Worm (Caenorhabditis elegans): ENCODE measurements around the gene spin-3.

The spin-3 gene

DNA sequence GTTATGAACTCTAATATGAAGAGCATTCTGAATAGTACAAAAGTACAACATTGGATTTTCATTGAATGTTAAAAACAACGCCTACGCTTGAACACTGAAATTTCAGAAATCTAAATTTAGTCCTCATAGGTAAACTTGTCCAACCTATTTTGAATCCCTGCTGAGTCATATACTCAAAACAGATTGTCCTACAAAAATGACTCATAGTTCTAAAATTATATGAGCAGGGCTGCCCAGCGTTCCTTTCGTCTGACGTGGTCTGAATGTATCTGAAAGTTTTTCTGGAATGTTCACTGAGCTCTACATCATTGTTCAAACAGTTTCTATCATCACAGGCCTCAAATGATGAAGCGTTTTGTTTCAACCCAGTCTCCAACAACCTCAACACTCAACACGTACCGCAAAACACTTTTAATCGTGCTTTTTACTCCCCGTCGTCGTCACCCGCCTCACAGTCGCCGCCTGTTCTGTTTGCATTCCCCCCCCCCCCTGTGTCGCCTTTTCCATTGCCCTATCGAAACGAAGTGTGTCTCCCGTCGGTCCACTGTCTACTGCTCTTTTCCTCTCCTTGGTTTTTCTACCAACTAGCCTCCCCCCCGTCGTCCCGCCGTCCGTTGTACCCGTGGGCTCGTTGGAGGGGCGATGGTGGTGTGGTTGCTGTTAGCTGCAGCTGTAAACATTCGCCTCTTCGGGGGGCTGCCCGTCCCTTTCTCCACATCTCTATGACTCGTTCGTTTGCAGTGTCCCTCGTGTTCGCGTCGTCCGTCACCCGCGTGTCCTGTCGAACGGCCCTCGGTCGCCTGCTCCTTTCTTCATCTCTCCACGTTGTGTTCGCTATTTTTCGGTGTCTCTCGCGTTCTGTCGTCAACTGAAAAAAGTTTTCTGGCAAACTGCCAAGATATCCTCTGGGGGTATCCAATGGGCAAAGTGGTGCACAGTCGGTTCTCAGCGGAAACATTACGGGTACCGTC, 14.0 kb downstream of the spin-3 start (continued):
- TF ChIP-seq lir-1 (GFP tag; conservative IDR thresholded peaks at IDR 0.05) (peak; percentile 45; the same call in 1 of the 2 replicates), lin-35 (GFP tag; optimal IDR thresholded peaks at IDR 0.05) (peak in 1 of 3 experiments; percentile 23), F10E7.11 (tag; optimal IDR thresholded peaks at IDR 0.05) (no peak), akir-1 (GFP tag; optimal IDR thresholded peaks at IDR 0.05) (no peak), pbrm-1 (GFP tag; IDR thresholded peaks at IDR 0.05) (peak; percentile 46; the same call in 1 of the 2 replicates), hrde-1 (tag; optimal IDR thresholded peaks at IDR 0.05; ENCODE audit: borderline replicate concordance) (no peak), Y53G8AR.9 (GFP tag; conservative IDR thresholded peaks at IDR 0.05) (0 out of 2 replicates have a peak, but pooled peaks have one; percentile 14), sptf-2 (GFP tag; optimal IDR thresholded peaks at IDR 0.05) (no peak), ztf-28 (GFP tag; IDR thresholded peaks at IDR 0.05) (no peak), F52B5.7 (tag; optimal IDR thresholded peaks at IDR 0.05) (no peak), dox-1 (GFP tag; IDR thresholded peaks at IDR 0.05) (peak; percentile 83), K11D2.4 (GFP tag; IDR thresholded peaks at IDR 0.05) (peak; percentile 57; the same call in 1 of the 2 replicates), ZK185.1 (tag; optimal IDR thresholded peaks at IDR 0.05; ENCODE audit: poor library complexity, severe bottlenecking) (peak; percentile 2), ceh-58 (GFP tag; IDR thresholded peaks at IDR 0.05) (no peak), ztf-18 (tag; optimal IDR thresholded peaks at IDR 0.05) (peak; percentile 45), nhr-179 (tag; optimal IDR thresholded peaks at IDR 0.05) (no peak), nfyb-1 (GFP tag; IDR thresholded peaks at IDR 0.05) (peak; percentile 78; the same call in 1 of the 2 replicates), F57C9.4 (tag; optimal IDR thresholded peaks at IDR 0.05) (no peak), aptf-2 (GFP tag; conservative IDR thresholded peaks at IDR 0.05) (no peak), hsf-1 (GFP tag; IDR thresholded peaks at IDR 0.05) (no peak), tlf-1 (GFP tag; optimal IDR thresholded peaks at IDR 0.05) (no peak), zim-3 (tag; optimal IDR thresholded peaks at IDR 0.05) (peak; percentile 55), lag-1 (GFP tag; IDR thresholded peaks at IDR 0.05) (no peak), ztf-6 (GFP tag; IDR thresholded peaks at IDR 0.05) (no peak), snpc-3.4 (tag; optimal IDR thresholded peaks at IDR 0.05) (no peak), athp-1 (tag; optimal IDR thresholded peaks at IDR 0.05) (no peak), F55B11.4 (tag; optimal IDR thresholded peaks at IDR 0.05; ENCODE audit: borderline replicate concordance, insufficient read depth) (no peak), let-607 (tag; optimal IDR thresholded peaks at IDR 0.05) (no peak), B0035.1 (tag; optimal IDR thresholded peaks at IDR 0.05) (no peak), ekl-4 (GFP tag; IDR thresholded peaks at IDR 0.05) (peak; percentile 44), repo-1 (tag; optimal IDR thresholded peaks at IDR 0.05) (peak; percentile 29), Y56A3A.18 (GFP tag; IDR thresholded peaks at IDR 0.05) (no peak; the same call in 1 of the 2 replicates), D2030.7 (GFP tag; IDR thresholded peaks at IDR 0.05) (no peak), somi-1 (GFP tag; optimal IDR thresholded peaks at IDR 0.05) (peak; percentile 15), cebp-2 (GFP tag; IDR thresholded peaks at IDR 0.05) (no peak; the same call in 1 of the 2 replicates), fkh-3 (tag; optimal IDR thresholded peaks at IDR 0.05) (no peak), ztf-25 (GFP tag; IDR thresholded peaks at IDR 0.05) (no peak), ztf-3 (GFP tag; optimal IDR thresholded peaks at IDR 0.05) (no peak), lsl-1 (GFP tag; optimal IDR thresholded peaks at IDR 0.05) (no peak), hmg-20 (GFP tag; IDR thresholded peaks at IDR 0.05) (no peak), ceh-27 (GFP tag; optimal IDR thresholded peaks at IDR 0.05) (peak; percentile 23), aptf-3 (GFP tag; IDR thresholded peaks at IDR 0.05) (0 out of 2 replicates have a peak, but pooled peaks have one; percentile 34), nhr-27 (tag; optimal IDR thresholded peaks at IDR 0.05) (no peak), sdz-38 (tag; optimal IDR thresholded peaks at IDR 0.05) (no peak), ztf-26 (tag; optimal IDR thresholded peaks at IDR 0.05) (peak; percentile 12), zfh-2 (GFP tag; conservative IDR thresholded peaks at IDR 0.05) (peak; percentile 99)

All from whole organism, young adult.